Fruit fly (Drosophila melanogaster): ENCODE measurements around the gene myd.

myd gene

DNA sequence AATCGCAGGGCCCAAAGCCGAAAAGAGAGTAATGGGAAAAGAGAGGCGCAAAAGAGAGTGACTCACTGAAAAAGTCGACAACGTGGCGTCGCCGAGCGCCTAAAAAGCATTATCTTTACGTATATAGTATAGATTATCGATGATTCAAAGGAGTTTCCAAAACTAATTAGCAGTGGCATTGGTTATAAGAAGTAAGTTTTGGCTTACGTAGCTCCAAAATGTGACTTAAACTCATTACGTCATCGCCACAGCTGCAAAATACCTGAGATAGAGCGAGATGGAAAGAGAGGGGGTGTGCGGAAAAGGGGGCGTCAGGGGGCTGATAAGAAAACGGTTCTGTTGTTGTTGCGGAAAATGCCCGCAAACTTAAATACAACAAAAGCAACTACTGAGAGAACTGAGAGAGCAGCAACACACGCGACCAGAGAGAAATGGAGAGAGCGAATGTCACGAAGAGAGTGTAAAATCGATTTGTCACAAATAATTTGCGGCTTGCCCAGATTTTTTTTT lies 45.0 kb downstream of the myd start:
- peak; percentile 52 for TF ChIP-seq cic (GFP tag; optimal IDR thresholded peaks at IDR 0.05)
- peak; percentile 18 for TF ChIP-seq CG12768 (GFP tag; optimal IDR thresholded peaks at IDR 0.05)
- no peak for TF ChIP-seq cnc (optimal IDR thresholded peaks at IDR 0.05)
- TF ChIP-seq tj (GFP tag; optimal IDR thresholded peaks at IDR 0.05) = no peak
- no peak for TF ChIP-seq CG5204 (GFP tag; optimal IDR thresholded peaks at IDR 0.05)
- peak; percentile 29 for TF ChIP-seq kay (GFP tag; ENCODE audit: borderline replicate concordance)

DNA sequence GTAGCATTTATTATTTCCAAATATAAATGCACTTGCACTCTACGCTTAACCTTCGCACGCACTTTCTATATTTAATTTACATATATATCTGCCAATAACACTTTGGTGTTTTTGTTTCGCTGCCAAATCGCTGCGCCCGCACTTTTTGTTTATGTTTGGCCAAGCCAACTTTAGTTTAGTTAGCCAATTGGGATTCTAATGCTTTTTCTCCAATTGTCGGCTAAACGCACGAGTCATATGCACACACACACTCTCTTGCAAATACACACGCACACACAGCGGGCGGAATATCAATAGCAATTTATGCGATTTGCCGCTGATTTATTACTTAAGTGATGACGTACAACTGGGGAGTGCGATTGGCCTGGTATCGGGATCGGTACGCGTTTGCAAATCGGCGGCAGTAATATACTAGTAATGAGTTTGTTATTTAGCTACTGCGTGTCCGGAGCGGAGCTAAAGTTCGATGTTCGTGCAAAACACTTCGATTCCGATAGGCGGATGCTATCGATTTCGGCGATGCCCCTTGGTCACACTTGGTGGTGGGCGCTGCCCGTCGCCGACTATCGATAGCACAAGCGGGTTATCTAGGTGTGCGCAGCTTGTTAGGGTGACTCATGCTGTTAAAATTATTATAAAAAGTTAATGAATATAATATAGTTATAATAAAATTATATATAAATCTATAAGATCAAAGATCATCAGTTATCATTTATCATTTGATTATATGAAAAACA lies 45.8 kb downstream of the myd start, which contains the start of gene vib:
TSS of gene vib (minus strand) at position 515 of the 737 bp plus-strand sequence.
- no peak for TF ChIP-seq CG5204 (GFP tag; optimal IDR thresholded peaks at IDR 0.05)
- peak; percentile 24 for TF ChIP-seq tj (GFP tag; optimal IDR thresholded peaks at IDR 0.05)
- TF ChIP-seq cnc (optimal IDR thresholded peaks at IDR 0.05) = no peak
- TF ChIP-seq cic (GFP tag; optimal IDR thresholded peaks at IDR 0.05) = peak; percentile 52
- peak; percentile 48 for TF ChIP-seq Mnt (GFP tag; optimal IDR thresholded peaks at IDR 0.05)
- TF ChIP-seq kay (GFP tag; ENCODE audit: borderline replicate concordance) = peak; percentile 73
- TF ChIP-seq CG7045 (GFP tag; optimal IDR thresholded peaks at IDR 0.05) = peak; percentile 33
- no peak for TF ChIP-seq Crg-1 (GFP tag; optimal IDR thresholded peaks at IDR 0.05)
- peak; percentile 62 for TF ChIP-seq CG12768 (GFP tag; optimal IDR thresholded peaks at IDR 0.05)
- TF ChIP-seq bab1 (GFP tag; optimal IDR thresholded peaks at IDR 0.05) = peak; percentile 61
- TF ChIP-seq toe (GFP tag; optimal IDR thresholded peaks at IDR 0.05) = peak; percentile 43
- peak; percentile 40 for TF ChIP-seq CG11617 (GFP tag; optimal IDR thresholded peaks at IDR 0.05)
- TF ChIP-seq Hr96 (GFP tag; optimal IDR thresholded peaks at IDR 0.05) = no peak
- TF ChIP-seq CG1620 (GFP tag; optimal IDR thresholded peaks at IDR 0.05) = peak; percentile 27
- TF ChIP-seq CG14711 (tag; optimal IDR thresholded peaks at IDR 0.05) = peak; percentile 67
- TF ChIP-seq Clk (GFP tag; optimal IDR thresholded peaks at IDR 0.05) = peak; percentile 17
- peak; percentile 31 for TF ChIP-seq ovo (GFP tag; optimal IDR thresholded peaks at IDR 0.05)
- peak; percentile 58 for TF ChIP-seq CG7101 (tag; optimal IDR thresholded peaks at IDR 0.05)
- TF ChIP-seq pad (GFP tag; optimal IDR thresholded peaks at IDR 0.05) = peak; percentile 24
- peak; percentile 53 for TF ChIP-seq CG33017 (tag; optimal IDR thresholded peaks at IDR 0.05)

DNA sequence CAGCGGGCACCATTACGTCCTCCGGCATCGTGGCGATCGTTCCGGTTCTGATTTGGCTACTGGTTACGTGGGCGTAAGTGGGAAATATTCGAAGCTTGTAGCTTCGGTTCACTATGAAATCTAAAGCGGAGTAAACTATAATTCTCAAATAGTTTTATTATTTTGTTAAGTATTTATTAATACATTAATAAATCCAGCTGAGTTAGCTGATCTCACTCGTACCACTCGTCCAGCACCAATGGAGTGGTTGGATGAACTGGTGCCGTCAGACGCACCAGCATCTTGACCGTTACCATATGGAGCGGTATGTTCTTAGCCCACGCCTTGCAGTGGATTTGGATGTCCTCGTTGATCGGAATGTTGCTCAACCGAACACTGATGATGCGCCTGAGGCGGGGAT lies 47.6 kb downstream of the myd start, which contains the start of gene CG11703:
TSS of gene CG11703 (minus strand) at position 101 of the 400 bp plus-strand sequence.
- TF ChIP-seq CG14711 (tag; optimal IDR thresholded peaks at IDR 0.05) = no peak
- no peak for TF ChIP-seq cic (GFP tag; optimal IDR thresholded peaks at IDR 0.05)
- no peak for TF ChIP-seq tj (GFP tag; optimal IDR thresholded peaks at IDR 0.05)
- TF ChIP-seq CG5204 (GFP tag; optimal IDR thresholded peaks at IDR 0.05) = no peak
- TF ChIP-seq pad (GFP tag; optimal IDR thresholded peaks at IDR 0.05) = no peak
- TF ChIP-seq Crg-1 (GFP tag; optimal IDR thresholded peaks at IDR 0.05) = no peak
- TF ChIP-seq CG33017 (tag; optimal IDR thresholded peaks at IDR 0.05) = no peak
- TF ChIP-seq Hr96 (GFP tag; optimal IDR thresholded peaks at IDR 0.05) = no peak
- no peak for TF ChIP-seq cnc (optimal IDR thresholded peaks at IDR 0.05)
- no peak for TF ChIP-seq CG7045 (GFP tag; optimal IDR thresholded peaks at IDR 0.05)
- no peak for TF ChIP-seq bab1 (GFP tag; optimal IDR thresholded peaks at IDR 0.05)
- TF ChIP-seq CG7101 (tag; optimal IDR thresholded peaks at IDR 0.05) = no peak

DNA sequence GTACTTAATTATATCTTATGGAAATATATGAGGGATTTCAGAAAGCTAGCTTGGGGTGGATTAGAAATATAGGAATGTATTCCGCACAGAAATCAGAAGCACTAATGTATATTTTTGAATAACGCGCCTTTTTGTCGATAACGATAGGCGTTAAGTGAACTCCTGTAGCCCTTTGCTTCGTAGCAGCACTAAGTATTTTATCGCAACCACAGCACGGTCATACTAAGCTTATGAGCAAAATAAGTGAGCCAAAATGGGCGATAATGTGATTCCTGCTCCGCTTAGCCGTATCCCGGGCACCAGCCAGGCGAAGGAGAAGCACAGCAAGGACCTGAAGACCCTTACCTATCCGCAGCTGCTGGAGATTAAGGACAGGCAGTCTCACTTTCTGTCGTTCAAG lies 48.8 kb downstream of the myd start, which contains the start of the genes CG5250 and Polr2M:
TSS of gene CG5250 (minus strand) at position 32 of the 400 bp plus-strand sequence.
TSS of gene Polr2M (plus strand) at position 219 of the 400 bp plus-strand sequence.
- TF ChIP-seq tj (GFP tag; optimal IDR thresholded peaks at IDR 0.05) (no peak), cic (GFP tag; optimal IDR thresholded peaks at IDR 0.05) (no peak), pad (GFP tag; optimal IDR thresholded peaks at IDR 0.05) (no peak), CG33017 (tag; optimal IDR thresholded peaks at IDR 0.05) (no peak), bab1 (GFP tag; optimal IDR thresholded peaks at IDR 0.05) (peak; percentile 38), CG7045 (GFP tag; optimal IDR thresholded peaks at IDR 0.05) (no peak)

DNA sequence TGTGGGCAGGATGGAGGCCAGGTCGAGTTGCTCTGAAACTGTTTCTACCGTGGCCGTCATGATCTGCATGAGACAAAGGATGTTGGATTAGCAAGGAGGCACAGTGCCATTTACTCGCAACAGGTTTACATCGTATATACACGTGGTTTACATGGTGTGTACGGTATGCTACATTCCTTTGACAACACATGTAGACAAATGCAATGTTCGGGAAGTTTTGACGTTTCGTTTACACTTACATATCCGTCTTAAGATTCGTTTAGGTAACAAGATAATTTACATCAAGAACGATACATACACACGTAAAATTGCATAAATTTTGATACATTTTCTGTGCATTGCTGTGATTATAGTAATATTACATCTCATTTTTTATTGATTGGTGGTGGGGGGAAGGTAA lies 58.5 kb downstream of the myd start:
- TF ChIP-seq CG11617 (GFP tag; optimal IDR thresholded peaks at IDR 0.05) = no peak

DNA sequence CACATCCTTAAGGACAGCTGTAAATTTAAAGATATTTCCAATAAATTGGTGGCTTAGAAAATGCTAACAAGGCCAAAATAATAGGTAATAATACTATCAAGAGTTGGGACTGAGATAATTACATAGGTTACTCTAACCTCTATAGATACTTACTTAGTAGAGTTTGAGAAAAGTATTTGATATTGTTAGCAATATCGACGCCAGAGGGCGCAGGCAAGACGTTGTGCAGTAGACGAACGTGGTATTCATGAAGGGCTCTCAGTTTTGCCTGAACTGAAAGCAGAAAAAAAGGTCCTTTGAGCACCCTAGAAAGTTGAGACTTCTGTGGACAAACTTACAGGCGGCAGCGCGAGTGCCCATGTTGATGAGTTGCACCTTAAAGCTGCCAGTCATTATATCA lies 64.9 kb downstream of the myd start:
- TF ChIP-seq ovo (GFP tag; optimal IDR thresholded peaks at IDR 0.05) (no peak), Clk (GFP tag; optimal IDR thresholded peaks at IDR 0.05) (no peak), Hr96 (GFP tag; optimal IDR thresholded peaks at IDR 0.05) (no peak), CG12768 (GFP tag; optimal IDR thresholded peaks at IDR 0.05) (no peak), CG7101 (tag; optimal IDR thresholded peaks at IDR 0.05) (no peak), toe (GFP tag; optimal IDR thresholded peaks at IDR 0.05) (no peak), CG5204 (GFP tag; optimal IDR thresholded peaks at IDR 0.05) (no peak), Crg-1 (GFP tag; optimal IDR thresholded peaks at IDR 0.05) (no peak), kay (GFP tag; ENCODE audit: borderline replicate concordance) (no peak), cic (GFP tag; optimal IDR thresholded peaks at IDR 0.05) (no peak), tj (GFP tag; optimal IDR thresholded peaks at IDR 0.05) (no peak), CG1620 (GFP tag; optimal IDR thresholded peaks at IDR 0.05) (no peak), CG33017 (tag; optimal IDR thresholded peaks at IDR 0.05) (no peak), bab1 (GFP tag; optimal IDR thresholded peaks at IDR 0.05) (no peak)
